Fruit fly (Drosophila melanogaster) whole organism, embryonic: ENCODE measurements around the gene pr.

Experiments
- BtbVII ChIP-seq: fragments of 200-800 bp; sonication (Bioruptor generic); optimal IDR thresholded peaks from 3 replicates; lab custom pipeline; 2017; ENCODE audit warnings: missing biosample characterization, mild to moderate bottlenecking, missing genetic modification characterization
- CG10565 ChIP-seq: fragments of 200-800 bp; sonication (Bioruptor generic); optimal IDR thresholded peaks from 3 replicates; lab custom pipeline; 2016; ENCODE audit warnings: missing biosample characterization, mild to moderate bottlenecking, missing genetic modification characterization
- CG10654 ChIP-seq: fragments of 200-800 bp; sonication (Bioruptor generic); optimal IDR thresholded peaks from 2 replicates; lab custom pipeline; 2016; ENCODE audit warnings: missing biosample characterization, missing genetic modification characterization
- CG11696 ChIP-seq: fragments of 200-800 bp; sonication (Bioruptor generic); IDR thresholded peaks from 2 replicates; pipeline ENCODE4 v1.3.6; 2022; ENCODE audit warnings: missing biosample characterization, missing genetic modification characterization
- CG12219 ChIP-seq: fragments of 200-800 bp; sonication (Bioruptor generic); optimal IDR thresholded peaks from 3 replicates; lab custom pipeline; 2018; ENCODE audit warnings: missing biosample characterization, mild to moderate bottlenecking, missing genetic modification characterization
- CG12236 ChIP-seq: fragments of 200-800 bp; sonication (Bioruptor generic); optimal IDR thresholded peaks from 2 replicates; lab custom pipeline; 2016; ENCODE audit warnings: missing biosample characterization, missing genetic modification characterization
- CG12744 ChIP-seq: fragments of 200-800 bp; sonication (Bioruptor generic); optimal IDR thresholded peaks from 2 replicates; lab custom pipeline; 2016; ENCODE audit warnings: missing biosample characterization, missing genetic modification characterization
- CG14441 ChIP-seq: fragments of 200-800 bp; sonication (Bioruptor generic); IDR thresholded peaks from 2 replicates; pipeline ENCODE4 v1.3.6; 2022; ENCODE audit warnings: missing biosample characterization, missing genetic modification characterization
- CG15696 ChIP-seq: fragments of 200-800 bp; sonication (Bioruptor generic); optimal IDR thresholded peaks from 2 replicates; lab custom pipeline; 2019; ENCODE audit warnings: missing biosample characterization, mild to moderate bottlenecking, missing genetic modification characterization, moderate library complexity
- CG1602 ChIP-seq: fragments of 200-800 bp; sonication (Bioruptor generic); optimal IDR thresholded peaks from 3 replicates; lab custom pipeline; 2016; ENCODE audit warnings: missing biosample characterization, missing genetic modification characterization
- CG16779 ChIP-seq: fragments of 200-800 bp; sonication (Bioruptor generic); IDR thresholded peaks from 2 replicates; pipeline ENCODE4 v1.3.6; 2022; ENCODE audit warnings: missing biosample characterization, missing genetic modification characterization
- CG17612 ChIP-seq: fragments of 200-800 bp; sonication (Bioruptor generic); IDR thresholded peaks from 2 replicates; pipeline ENCODE4 v1.3.6; 2022; ENCODE audit warnings: missing biosample characterization, missing genetic modification characterization
- CG2129 ChIP-seq: fragments of 200-800 bp; sonication (Bioruptor generic); IDR thresholded peaks from 2 replicates; pipeline ENCODE4 v1.3.6; 2022; ENCODE audit warnings: missing biosample characterization, missing genetic modification characterization; ENCODE audit not compliant: partially characterized antibody
- CG2678 ChIP-seq: fragments of 200-800 bp; sonication (Bioruptor generic); optimal IDR thresholded peaks from 3 replicates; lab custom pipeline; 2019; ENCODE audit warnings: missing biosample characterization, mild to moderate bottlenecking, missing genetic modification characterization, moderate library complexity
- CG31224 ChIP-seq: fragments of 200-800 bp; sonication (Bioruptor generic); IDR thresholded peaks from 2 replicates; pipeline ENCODE4 v1.3.6; 2022; ENCODE audit warnings: missing biosample characterization, missing genetic modification characterization
- CG4360 ChIP-seq: fragments of 200-800 bp; sonication (Bioruptor generic); IDR thresholded peaks from 2 replicates; pipeline ENCODE4 v1.3.6; 2022; ENCODE audit warnings: missing biosample characterization, missing genetic modification characterization
- CG6683 ChIP-seq: fragments of 200-800 bp; sonication (Bioruptor generic); optimal IDR thresholded peaks from 2 replicates; lab custom pipeline; 2017; ENCODE audit warnings: missing biosample characterization, mild to moderate bottlenecking, missing genetic modification characterization, missing genetic modification reagents
- CG9932 ChIP-seq: fragments of 200-800 bp; sonication (Bioruptor generic); IDR thresholded peaks from 2 replicates; pipeline ENCODE4 v1.3.6; 2022; ENCODE audit warnings: missing biosample characterization, missing genetic modification characterization
- CrebB ChIP-seq: fragments of 200-800 bp; sonication (Bioruptor generic); optimal IDR thresholded peaks from 3 replicates; lab custom pipeline; 2018; ENCODE audit warnings: missing biosample characterization, mild to moderate bottlenecking, missing genetic modification characterization
- Dp ChIP-seq: fragments of 200-800 bp; sonication (Bioruptor generic); optimal IDR thresholded peaks from 2 replicates; lab custom pipeline; 2018; ENCODE audit warnings: missing biosample characterization, mild to moderate bottlenecking, missing genetic modification characterization, moderate library complexity
- E2f2 ChIP-seq: fragments of 200-800 bp; sonication (Bioruptor generic); IDR thresholded peaks from 2 replicates; pipeline ENCODE4 v1.3.6; 2022; ENCODE audit warnings: missing biosample characterization, missing genetic modification characterization
- HLH54F ChIP-seq: fragments of 200-800 bp; sonication (Bioruptor generic); optimal IDR thresholded peaks from 3 replicates; lab custom pipeline; 2016; ENCODE audit warnings: missing biosample characterization, missing genetic modification characterization
- Hey ChIP-seq: fragments of 200-800 bp; sonication (Bioruptor generic); optimal IDR thresholded peaks from 3 replicates; lab custom pipeline; 2018; ENCODE audit warnings: missing biosample characterization, mild to moderate bottlenecking, missing genetic modification characterization
- HmgD ChIP-seq: fragments of 200-800 bp; sonication (Bioruptor generic); optimal IDR thresholded peaks from 3 replicates; lab custom pipeline; 2016; ENCODE audit warnings: missing biosample characterization, missing genetic modification characterization
- Hmr ChIP-seq: fragments of 200-800 bp; sonication (Bioruptor generic); optimal IDR thresholded peaks from 3 replicates; lab custom pipeline; 2017; ENCODE audit warnings: mild to moderate bottlenecking, missing biosample characterization, missing genetic modification reagents, missing genetic modification characterization
- Lim3 ChIP-seq: fragments of 200-800 bp; sonication (Bioruptor generic); IDR thresholded peaks from 2 replicates; pipeline ENCODE4 v1.3.6; 2022; ENCODE audit warnings: missing biosample characterization, missing genetic modification characterization
- MTF-1 ChIP-seq: fragments of 200-800 bp; sonication (Bioruptor generic); optimal IDR thresholded peaks from 2 replicates; lab custom pipeline; 2018; ENCODE audit warnings: missing biosample characterization, mild to moderate bottlenecking, missing genetic modification characterization, borderline replicate concordance
- Six4 ChIP-seq: fragments of 200-800 bp; sonication (Bioruptor generic); optimal IDR thresholded peaks from 2 replicates; lab custom pipeline; 2016; ENCODE audit warnings: missing biosample characterization, missing genetic modification characterization
- Vsx1 ChIP-seq: fragments of 200-800 bp; sonication (Bioruptor generic); optimal IDR thresholded peaks from 2 replicates; lab custom pipeline; 2017; ENCODE audit warnings: missing biosample characterization, mild to moderate bottlenecking, missing genetic modification characterization, missing genetic modification reagents
- da ChIP-seq: fragments of 200-800 bp; sonication (Bioruptor generic); optimal IDR thresholded peaks from 2 replicates; lab custom pipeline; 2016; ENCODE audit warnings: missing biosample characterization, missing genetic modification characterization
- dmrt99B ChIP-seq: fragments of 200-800 bp; sonication (Bioruptor generic); optimal IDR thresholded peaks from 2 replicates; lab custom pipeline; 2018; ENCODE audit warnings: missing biosample characterization, mild to moderate bottlenecking, missing genetic modification characterization, moderate library complexity
- fd96Cb ChIP-seq: fragments of 200-800 bp; sonication (Bioruptor generic); optimal IDR thresholded peaks from 2 replicates; lab custom pipeline; 2018; ENCODE audit warnings: missing biosample characterization, mild to moderate bottlenecking, missing genetic modification characterization, moderate library complexity
- fu2 ChIP-seq: fragments of 200-800 bp; sonication (Bioruptor generic); optimal IDR thresholded peaks from 2 replicates; lab custom pipeline; 2016; ENCODE audit warnings: missing biosample characterization, missing genetic modification characterization
- gcm ChIP-seq: fragments of 200-800 bp; sonication (Bioruptor generic); optimal IDR thresholded peaks from 2 replicates; lab custom pipeline; 2019; ENCODE audit warnings: missing biosample characterization, mild to moderate bottlenecking, missing genetic modification characterization, moderate library complexity
- gsb-n ChIP-seq: fragments of 200-800 bp; sonication (Bioruptor generic); optimal IDR thresholded peaks from 3 replicates; lab custom pipeline; 2018; ENCODE audit warnings: missing biosample characterization, mild to moderate bottlenecking, missing genetic modification characterization
- her ChIP-seq: fragments of 200-800 bp; sonication (Bioruptor generic); optimal IDR thresholded peaks from 2 replicates; lab custom pipeline; 2016; ENCODE audit warnings: missing biosample characterization, missing genetic modification characterization
- hth ChIP-seq: fragments of >200 bp; optimal IDR thresholded peaks from 2 replicates; lab custom pipeline; 2017; ENCODE audit warnings: inconsistent platforms
- maf-S ChIP-seq: fragments of 200-800 bp; sonication (Bioruptor generic); optimal IDR thresholded peaks from 2 replicates; lab custom pipeline; 2016; ENCODE audit warnings: missing biosample characterization, missing genetic modification characterization
- mirr ChIP-seq: fragments of 200-800 bp; sonication (Bioruptor generic); optimal IDR thresholded peaks from 3 replicates; lab custom pipeline; 2018; ENCODE audit warnings: missing biosample characterization, mild to moderate bottlenecking, missing genetic modification characterization
- pzg ChIP-seq: fragments of 200-800 bp; sonication (Bioruptor generic); optimal IDR thresholded peaks from 3 replicates; lab custom pipeline; 2018; ENCODE audit warnings: missing biosample characterization, mild to moderate bottlenecking, missing genetic modification characterization, moderate library complexity
- ranshi ChIP-seq: fragments of 200-800 bp; sonication (Bioruptor generic); IDR thresholded peaks from 2 replicates; pipeline ENCODE4 v1.3.6; 2022; ENCODE audit warnings: missing biosample characterization, missing genetic modification characterization
- sc ChIP-seq, 3 experiments: fragments of >200 bp in 2 of 3; fragments of 200-800 bp in 1 of 3; sonication (Bioruptor generic) in 1 of 3; optimal IDR thresholded peaks; 2 replicates in 2 of 3; 3 replicates in 1 of 3; lab custom pipeline; 2017; ENCODE audit warnings: mild to moderate bottlenecking in 1 of 3, missing biosample characterization in 1 of 3, missing genetic modification characterization in 1 of 3, missing genetic modification reagents in 1 of 3
- sd ChIP-seq: fragments of 200-800 bp; sonication (Bioruptor generic); optimal IDR thresholded peaks from 3 replicates; lab custom pipeline; 2018; ENCODE audit warnings: missing biosample characterization, mild to moderate bottlenecking, missing genetic modification characterization, moderate library complexity
- sisA ChIP-seq: fragments of 200-800 bp; sonication (Bioruptor generic); IDR thresholded peaks from 2 replicates; pipeline ENCODE4 v1.3.6; 2022; ENCODE audit warnings: missing biosample characterization, missing genetic modification characterization
- sna ChIP-seq: fragments of 200-800 bp; sonication (Bioruptor generic); IDR thresholded peaks from 2 replicates; pipeline ENCODE4 v1.3.6; 2022; ENCODE audit warnings: missing biosample characterization, missing genetic modification characterization; ENCODE audit not compliant: partially characterized antibody
- sr ChIP-seq: fragments of 200-800 bp; sonication (Bioruptor generic); IDR thresholded peaks from 3 replicates; pipeline ENCODE4 v1.3.6; 2022; ENCODE audit warnings: missing biosample characterization, missing genetic modification characterization
- stwl ChIP-seq: fragments of 200-800 bp; sonication (Bioruptor generic); optimal IDR thresholded peaks from 3 replicates; lab custom pipeline; 2018; ENCODE audit warnings: missing biosample characterization, mild to moderate bottlenecking, missing genetic modification characterization, moderate library complexity
- twi ChIP-seq: fragments of 200-800 bp; optimal IDR thresholded peaks from 2 replicates; lab custom pipeline; 2019; ENCODE audit warnings: missing biosample characterization, mild to moderate bottlenecking, missing genetic modification characterization, moderate library complexity

Gene pr

DNA sequence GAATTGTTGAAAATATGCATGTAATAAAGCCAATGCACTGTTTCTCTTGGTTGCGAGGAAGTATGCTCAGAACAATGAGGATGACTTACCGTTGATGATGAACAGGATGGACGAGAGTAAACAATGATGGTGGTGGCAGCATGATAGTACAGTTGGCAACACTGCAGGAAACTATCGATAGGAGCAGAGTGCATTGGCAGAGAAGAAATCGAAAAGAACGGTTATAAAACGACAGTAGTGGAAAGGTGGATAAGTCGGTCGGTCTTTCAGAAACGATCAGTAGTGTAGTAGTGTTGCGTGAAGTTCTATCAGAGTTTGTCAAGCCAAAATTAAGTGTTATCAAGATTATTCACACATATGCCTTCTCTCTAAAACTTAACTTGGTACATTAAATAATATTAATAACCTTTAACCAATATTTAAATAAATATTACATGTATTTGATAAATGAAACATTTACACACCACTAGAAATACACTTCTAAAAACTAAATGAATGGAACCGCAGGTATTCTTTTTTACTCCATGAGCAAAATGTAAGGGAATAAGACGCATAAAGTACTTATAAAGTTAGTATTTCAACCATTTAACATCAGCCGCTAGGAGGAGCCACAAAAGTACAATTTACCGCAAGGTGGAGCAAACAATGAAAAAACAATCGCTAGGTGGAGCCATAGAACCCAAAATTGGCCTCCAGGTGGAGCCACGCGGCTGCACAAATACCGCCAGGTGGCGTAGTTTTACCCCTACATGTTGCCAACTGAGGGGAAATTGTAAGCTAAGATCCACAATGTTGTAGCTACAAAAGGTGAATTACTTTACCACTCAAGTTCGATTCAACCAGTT is 45.4 kb upstream of the pr start (continued):
- TF ChIP-seq CG1602 (GFP tag; lab: Kevin White, UChicago) = peak; percentile 94
- no peak for TF ChIP-seq CG6683 (GFP tag; lab: Kevin White, UChicago)
- TF ChIP-seq sna (GFP tag; lab: Robert Waterston, UW) = peak; percentile 84
- peak; percentile 91 for TF ChIP-seq Hmr (GFP tag; lab: Kevin White, UChicago)
- TF ChIP-seq da (GFP tag; lab: Kevin White, UChicago) = peak; percentile 90
- peak; percentile 82 for TF ChIP-seq Six4
- peak; percentile 93 for TF ChIP-seq MTF-1 (GFP tag; lab: Kevin White, UChicago)
- no peak for TF ChIP-seq Lim3 (GFP tag; lab: Robert Waterston, UW)
- peak; percentile 86 for TF ChIP-seq CG12744 (GFP tag; lab: Kevin White, UChicago)
- TF ChIP-seq CG4360 (GFP tag; lab: Robert Waterston, UW) = no peak
- TF ChIP-seq BtbVII (GFP tag; lab: Kevin White, UChicago) = peak; percentile 36
- TF ChIP-seq sc (optimal IDR thresholded peaks at IDR 0.05; lab: Kevin White, UChicago) = no peak
- peak; percentile 62 for TF ChIP-seq sc (GFP tag; optimal IDR thresholded peaks at IDR 0.05; lab: Kevin White, UChicago)
- TF ChIP-seq CG2678 = peak; percentile 74
- TF ChIP-seq Dp (GFP tag; lab: Kevin White, UChicago) = peak; percentile 16
- peak; percentile 92 for TF ChIP-seq HmgD (GFP tag; lab: Kevin White, UChicago)
- TF ChIP-seq CG10565 = peak; percentile 31
- peak; percentile 84 for TF ChIP-seq fu2
- peak; percentile 84 for TF ChIP-seq CG2129
- TF ChIP-seq HLH54F (GFP tag; lab: Kevin White, UChicago) = peak; percentile 87
- TF ChIP-seq pzg (GFP tag; lab: Kevin White, UChicago) = peak; percentile 27
- no peak for TF ChIP-seq hth
- no peak for TF ChIP-seq sd (tag; lab: Kevin White, UChicago)
- no peak for TF ChIP-seq CrebB (tag; lab: Kevin White, UChicago)
- peak; percentile 31 for TF ChIP-seq stwl
- peak; percentile 68 for TF ChIP-seq dmrt99B (tag; lab: Kevin White, UChicago)
- TF ChIP-seq CG31224 (GFP tag; lab: Robert Waterston, UW) = peak; percentile 47
- peak; percentile 67 for TF ChIP-seq twi
- peak; percentile 81 for TF ChIP-seq sr (GFP tag; lab: Robert Waterston, UW)
- TF ChIP-seq gcm (GFP tag; lab: Kevin White, UChicago) = no peak
- no peak for TF ChIP-seq CG11696 (GFP tag; lab: Robert Waterston, UW)
- TF ChIP-seq E2f2 (GFP tag; lab: Robert Waterston, UW) = peak; percentile 60; the same call in 1 of the 2 replicates
- peak; percentile 91 for TF ChIP-seq CG16779
- TF ChIP-seq maf-S (GFP tag; lab: Kevin White, UChicago) = peak; percentile 90
- TF ChIP-seq ranshi (GFP tag; lab: Robert Waterston, UW) = peak; percentile 94
- peak; percentile 94 for TF ChIP-seq CG14441
- peak; percentile 77 for TF ChIP-seq mirr
- peak; percentile 98 for TF ChIP-seq sisA (GFP tag; lab: Robert Waterston, UW)
- peak; percentile 89 for TF ChIP-seq her
- TF ChIP-seq gsb-n (tag; lab: Kevin White, UChicago) = peak; percentile 64
- TF ChIP-seq CG12219 (GFP tag; lab: Kevin White, UChicago) = peak; percentile 36
- TF ChIP-seq CG9932 (GFP tag; lab: Robert Waterston, UW) = peak; percentile 97
- TF ChIP-seq CG12236 (GFP tag; lab: Kevin White, UChicago) = peak; percentile 60
- peak; percentile 76 for TF ChIP-seq CG17612 (GFP tag; lab: Robert Waterston, UW)
- TF ChIP-seq CG10654 = peak; percentile 89
- TF ChIP-seq Vsx1 (GFP tag; lab: Kevin White, UChicago) = peak; percentile 13
- peak; percentile 75 for TF ChIP-seq fd96Cb
- peak; percentile 95 for TF ChIP-seq CG15696 (tag; lab: Kevin White, UChicago)
- no peak for TF ChIP-seq Hey (tag; lab: Kevin White, UChicago)
